Fruit fly (Drosophila melanogaster): ENCODE data around the gene CG5676.

Gene CG5676

DNA sequence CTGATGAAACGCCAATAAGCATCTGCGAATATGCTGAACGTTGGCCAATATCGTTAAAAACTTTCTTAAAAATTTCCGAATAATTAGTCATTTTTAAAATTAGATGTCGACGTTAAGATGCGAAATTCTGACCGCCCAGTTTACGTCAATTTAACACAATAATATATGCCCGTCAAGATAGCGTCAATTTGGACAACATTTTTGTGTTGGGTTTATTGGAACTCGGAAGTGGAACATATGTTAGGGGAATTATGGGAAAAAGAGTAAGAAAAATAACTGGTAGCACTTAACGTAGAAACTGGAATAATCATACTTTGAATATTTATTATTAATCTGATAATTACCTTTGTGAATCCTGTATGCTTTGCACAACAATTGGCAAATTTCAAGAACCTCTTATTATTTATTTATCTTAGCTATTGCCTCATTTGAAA lies at the start of gene CG5676 (continued):
- TF ChIP-seq CG10321 (GFP tag; IDR thresholded peaks at IDR 0.05), result no peak
- TF ChIP-seq CG12744 (GFP tag; optimal IDR thresholded peaks at IDR 0.05), result no peak
- peak; percentile 97 for TF ChIP-seq pfk (GFP tag; optimal IDR thresholded peaks at IDR 0.05)
- no peak for TF ChIP-seq knrl (GFP tag; IDR thresholded peaks at IDR 0.05; ENCODE audit: partially characterized antibody)
- no peak for TF ChIP-seq CG3726 (GFP tag; IDR thresholded peaks at IDR 0.05)
- TF ChIP-seq pho (GFP tag; optimal IDR thresholded peaks at IDR 0.05), result no peak
- no peak for TF ChIP-seq tio (GFP tag; optimal IDR thresholded peaks at IDR 0.05)
- no peak for TF ChIP-seq CG3407 (GFP tag; optimal IDR thresholded peaks at IDR 0.05)
- TF ChIP-seq CG1024 (GFP tag; IDR thresholded peaks at IDR 0.05), result peak; percentile 90
- TF ChIP-seq CG8290 (GFP tag; optimal IDR thresholded peaks at IDR 0.05), result peak; percentile 14
- TF ChIP-seq CG8290 (tag; optimal IDR thresholded peaks at IDR 0.05), result no peak
- no peak for TF ChIP-seq Atf6 (GFP tag; IDR thresholded peaks at IDR 0.05)
- no peak for TF ChIP-seq emc (GFP tag; optimal IDR thresholded peaks at IDR 0.05)
- TF ChIP-seq Chrac-16 (GFP tag; optimal IDR thresholded peaks at IDR 0.05), result no peak
- TF ChIP-seq ERR (GFP tag; optimal IDR thresholded peaks at IDR 0.05), result no peak
- no peak; the same call in 1 of the 2 replicates for TF ChIP-seq CG14667 (GFP tag; IDR thresholded peaks at IDR 0.05)
- no peak for TF ChIP-seq TFAM (GFP tag; optimal IDR thresholded peaks at IDR 0.05)
- no peak for TF ChIP-seq stc (GFP tag; IDR thresholded peaks at IDR 0.05)
- no peak for TF ChIP-seq Ssrp (tag; optimal IDR thresholded peaks at IDR 0.05)
- no peak for TF ChIP-seq CG34224 (GFP tag; IDR thresholded peaks at IDR 0.05; ENCODE audit: partially characterized antibody)
- no peak for TF ChIP-seq Hr39 (optimal IDR thresholded peaks at IDR 0.05)
- TF ChIP-seq ind (GFP tag; optimal IDR thresholded peaks at IDR 0.05), result no peak
- no peak for TF ChIP-seq al (GFP tag; IDR thresholded peaks at IDR 0.05)
- TF ChIP-seq ssp (GFP tag; IDR thresholded peaks at IDR 0.05), result no peak
- no peak for TF ChIP-seq CG12155 (GFP tag; optimal IDR thresholded peaks at IDR 0.05)
- no peak for TF ChIP-seq pnt (GFP tag; optimal IDR thresholded peaks at IDR 0.05)
- TF ChIP-seq CG13775 (GFP tag; optimal IDR thresholded peaks at IDR 0.05), result no peak
- no peak for TF ChIP-seq CG17359 (tag; optimal IDR thresholded peaks at IDR 0.05)
- TF ChIP-seq CG12769 (tag; optimal IDR thresholded peaks at IDR 0.05), result no peak
- no peak for TF ChIP-seq jing (GFP tag; optimal IDR thresholded peaks at IDR 0.05)
- TF ChIP-seq Sox100B (GFP tag; optimal IDR thresholded peaks at IDR 0.05), result no peak

DNA sequence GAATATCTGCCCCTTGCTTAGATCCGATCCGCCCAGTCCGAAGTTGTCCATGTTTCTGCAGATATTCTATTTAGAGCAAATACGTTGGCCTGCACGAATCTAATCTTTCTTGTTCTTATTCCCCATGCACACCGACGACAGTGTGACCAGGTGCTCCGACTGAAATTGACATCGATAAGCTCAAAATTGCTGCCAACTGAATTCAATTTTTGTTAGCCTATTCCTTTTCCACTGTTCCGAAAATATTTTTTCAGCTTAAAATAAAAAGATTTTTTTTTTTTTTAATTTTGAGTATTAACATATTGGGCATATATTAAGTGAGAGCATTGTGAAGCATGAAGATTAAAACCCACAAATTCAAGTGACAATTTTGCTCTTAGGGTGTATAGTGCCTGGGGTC lies 48.1 kb upstream of the CG5676 start, which contains the start of gene nmd:
Gene nmd, minus strand, starts transcription at position 162 of the 400 bp plus-strand sequence.
- TF ChIP-seq CG2712 (tag; optimal IDR thresholded peaks at IDR 0.05), result peak; percentile 8
- peak; percentile 29 for TF ChIP-seq Dp (GFP tag; optimal IDR thresholded peaks at IDR 0.05)
- peak; percentile 19 for TF ChIP-seq HmgZ (tag; optimal IDR thresholded peaks at IDR 0.05)
- no peak for TF ChIP-seq gsb (GFP tag; IDR thresholded peaks at IDR 0.05)
- peak; percentile 60 for TF ChIP-seq Ets65A (GFP tag)
- no peak for TF ChIP-seq CG8281 (tag; optimal IDR thresholded peaks at IDR 0.05)
- TF ChIP-seq p53 (GFP tag; optimal IDR thresholded peaks at IDR 0.05), result peak; percentile 36
- peak; percentile 7 for TF ChIP-seq CG17186 (GFP tag; optimal IDR thresholded peaks at IDR 0.05)
- peak; percentile 24 for TF ChIP-seq nom (GFP tag; optimal IDR thresholded peaks at IDR 0.05)
- TF ChIP-seq Stat92E (GFP tag; optimal IDR thresholded peaks at IDR 0.05), result no peak
- TF ChIP-seq Dref (GFP tag; IDR thresholded peaks at IDR 0.05), result peak; percentile 59
- peak; percentile 98 for TF ChIP-seq trem (tag; optimal IDR thresholded peaks at IDR 0.05)
- TF ChIP-seq CG2129 (GFP tag; IDR thresholded peaks at IDR 0.05; ENCODE audit: partially characterized antibody), result no peak
- no peak for TF ChIP-seq Antp (GFP tag; optimal IDR thresholded peaks at IDR 0.05)
- peak; percentile 43 for TF ChIP-seq CG34376 (GFP tag; optimal IDR thresholded peaks at IDR 0.05)
- TF ChIP-seq dati (GFP tag; IDR thresholded peaks at IDR 0.05), result no peak
- TF ChIP-seq Fer2 (tag; optimal IDR thresholded peaks at IDR 0.05), result no peak
- TF ChIP-seq Chrac-16 (GFP tag; optimal IDR thresholded peaks at IDR 0.05), result peak; percentile 12
- TF ChIP-seq CG10979 (tag; optimal IDR thresholded peaks at IDR 0.05), result peak; percentile 7
- TF ChIP-seq Ets97D (GFP tag; optimal IDR thresholded peaks at IDR 0.05), result peak; percentile 48
- peak; percentile 32 for TF ChIP-seq Hmr (GFP tag; optimal IDR thresholded peaks at IDR 0.05)
- TF ChIP-seq wdn (GFP tag; IDR thresholded peaks at IDR 0.05), result no peak
- TF ChIP-seq CG14050 (GFP tag; IDR thresholded peaks at IDR 0.05), result no peak
- no peak for TF ChIP-seq CG14014 (GFP tag; IDR thresholded peaks at IDR 0.05)

All from whole organism, embryonic.